Fruit fly (Drosophila melanogaster) whole organism, embryonic: ENCODE results near the gene spirit.

Experiments used
- Aef1 ChIP-seq: fragments of 200-800 bp; sonication (Bioruptor generic); IDR thresholded peaks from 3 replicates; pipeline ENCODE4 v1.3.6; 2022; ENCODE audit warnings: missing biosample characterization, missing genetic modification characterization
- CG10274 ChIP-seq: fragments of 200-800 bp; sonication (Bioruptor generic); optimal IDR thresholded peaks from 3 replicates; lab custom pipeline; 2017; ENCODE audit warnings: missing biosample characterization, mild to moderate bottlenecking, missing genetic modification characterization
- CG11093 ChIP-seq: fragments of 200-800 bp; sonication (Bioruptor generic); IDR thresholded peaks from 3 replicates; pipeline ENCODE4 v1.3.6; 2022; ENCODE audit warnings: missing biosample characterization, missing genetic modification characterization
- CG12104 ChIP-seq: fragments of 200-800 bp; sonication (Bioruptor generic); optimal IDR thresholded peaks from 3 replicates; lab custom pipeline; 2016; ENCODE audit warnings: missing biosample characterization, missing genetic modification characterization
- CG12942 ChIP-seq: fragments of 200-800 bp; sonication (Bioruptor generic); optimal IDR thresholded peaks from 3 replicates; lab custom pipeline; 2016; ENCODE audit warnings: missing biosample characterization, missing genetic modification characterization
- CG13775 ChIP-seq: fragments of 200-800 bp; sonication (Bioruptor generic); optimal IDR thresholded peaks from 3 replicates; lab custom pipeline; 2017; ENCODE audit warnings: missing biosample characterization, mild to moderate bottlenecking, missing genetic modification characterization
- CG14710 ChIP-seq: fragments of 200-800 bp; sonication (Bioruptor generic); optimal IDR thresholded peaks from 3 replicates; lab custom pipeline; 2019; ENCODE audit warnings: missing biosample characterization, mild to moderate bottlenecking, missing genetic modification characterization, moderate library complexity
- CG15514 ChIP-seq: fragments of 200-800 bp; sonication (Bioruptor generic); optimal IDR thresholded peaks from 3 replicates; lab custom pipeline; 2017; ENCODE audit warnings: missing biosample characterization, missing genetic modification characterization, mild to moderate bottlenecking, moderate library complexity, missing genetic modification reagents
- CG18011 ChIP-seq: fragments of 200-800 bp; sonication (Bioruptor generic); optimal IDR thresholded peaks from 2 replicates; lab custom pipeline; 2017; ENCODE audit warnings: missing biosample characterization, missing genetic modification characterization, mild to moderate bottlenecking, moderate library complexity, missing genotype
- CG3838 ChIP-seq: fragments of 200-800 bp; sonication (Bioruptor generic); optimal IDR thresholded peaks from 3 replicates; lab custom pipeline; 2016; ENCODE audit warnings: missing biosample characterization, missing genetic modification characterization
- CG4360 ChIP-seq: fragments of 200-800 bp; sonication (Bioruptor generic); IDR thresholded peaks from 2 replicates; pipeline ENCODE4 v1.3.6; 2022; ENCODE audit warnings: missing biosample characterization, missing genetic modification characterization
- CG43689 ChIP-seq: fragments of 200-800 bp; sonication (Bioruptor generic); IDR thresholded peaks from 2 replicates; pipeline ENCODE4 v1.3.6; 2022; ENCODE audit warnings: missing biosample characterization, missing genetic modification characterization
- CG4730 ChIP-seq: fragments of 200-800 bp; sonication (Bioruptor generic); IDR thresholded peaks from 2 replicates; pipeline ENCODE4 v1.3.6; 2022; ENCODE audit warnings: missing biosample characterization, missing genetic modification characterization
- CG8478 ChIP-seq: fragments of >200 bp; optimal IDR thresholded peaks from 2 replicates; lab custom pipeline; 2018
- Doc2 ChIP-seq: fragments of 200-800 bp; sonication (Bioruptor generic); IDR thresholded peaks from 2 replicates; pipeline ENCODE4 v1.3.6; 2022; ENCODE audit warnings: missing biosample characterization, missing genetic modification characterization
- Dp ChIP-seq: fragments of 200-800 bp; sonication (Bioruptor generic); optimal IDR thresholded peaks from 2 replicates; lab custom pipeline; 2018; ENCODE audit warnings: missing biosample characterization, mild to moderate bottlenecking, missing genetic modification characterization, moderate library complexity
- HHEX ChIP-seq: fragments of 200-800 bp; sonication (Bioruptor generic); optimal IDR thresholded peaks from 3 replicates; lab custom pipeline; 2017; ENCODE audit warnings: missing biosample characterization, mild to moderate bottlenecking, missing genetic modification characterization, missing genetic modification reagents
- HLH3B ChIP-seq: fragments of 200-800 bp; sonication (Bioruptor generic); IDR thresholded peaks from 2 replicates; pipeline ENCODE4 v1.3.6; 2022; ENCODE audit warnings: missing biosample characterization, missing genetic modification characterization
- Hmx ChIP-seq: fragments of 200-800 bp; sonication (Bioruptor generic); optimal IDR thresholded peaks from 2 replicates; lab custom pipeline; 2016; ENCODE audit warnings: missing biosample characterization, missing genetic modification characterization
- Meics ChIP-seq: fragments of 200-800 bp; sonication (Bioruptor generic); optimal IDR thresholded peaks from 2 replicates; lab custom pipeline; 2017; ENCODE audit warnings: missing biosample characterization, mild to moderate bottlenecking, missing genetic modification characterization
- Mes4 ChIP-seq: fragments of 200-800 bp; sonication (Bioruptor generic); optimal IDR thresholded peaks from 2 replicates; lab custom pipeline; 2016; ENCODE audit warnings: missing biosample characterization, missing genetic modification characterization
- Myb ChIP-seq: fragments of 200-800 bp; sonication (Bioruptor generic); optimal IDR thresholded peaks from 2 replicates; lab custom pipeline; 2016; ENCODE audit warnings: missing biosample characterization, missing genetic modification characterization
- Sin3A ChIP-seq: fragments of >200 bp; optimal IDR thresholded peaks from 2 replicates; lab custom pipeline; 2018
- Sox102F ChIP-seq: fragments of 200-800 bp; sonication (Bioruptor generic); optimal IDR thresholded peaks from 2 replicates; lab custom pipeline; 2018; ENCODE audit warnings: missing biosample characterization, mild to moderate bottlenecking, missing genetic modification characterization, moderate library complexity
- Spps ChIP-seq: fragments of 200-800 bp; sonication (Bioruptor generic); optimal IDR thresholded peaks from 2 replicates; lab custom pipeline; 2018; ENCODE audit warnings: missing biosample characterization, mild to moderate bottlenecking, missing genetic modification characterization
- Sry-δ ChIP-seq: fragments of 200-800 bp; sonication (Bioruptor generic); optimal IDR thresholded peaks from 2 replicates; lab custom pipeline; 2016; ENCODE audit warnings: missing biosample characterization, missing genetic modification characterization
- Usf ChIP-seq: fragments of 200-800 bp; sonication (Bioruptor generic); optimal IDR thresholded peaks from 2 replicates; lab custom pipeline; 2017; ENCODE audit warnings: missing genotype, missing biosample characterization, missing genetic modification characterization
- ap ChIP-seq: fragments of 200-800 bp; sonication (Bioruptor generic); IDR thresholded peaks from 2 replicates; pipeline ENCODE4 v1.3.6; 2022; ENCODE audit warnings: missing biosample characterization, missing genetic modification characterization
- bbx ChIP-seq: fragments of 200-800 bp; sonication (Bioruptor generic); IDR thresholded peaks from 2 replicates; pipeline ENCODE4 v1.3.6; 2022; ENCODE audit warnings: missing biosample characterization, missing genetic modification characterization; ENCODE audit not compliant: partially characterized antibody
- cad ChIP-seq: fragments of >200 bp; optimal IDR thresholded peaks from 2 replicates; lab custom pipeline; 2017; ENCODE audit warnings: missing biosample characterization, missing genetic modification characterization
- caup ChIP-seq: fragments of 200-800 bp; sonication (Bioruptor generic); optimal IDR thresholded peaks from 3 replicates; lab custom pipeline; 2017; ENCODE audit warnings: missing biosample characterization, mild to moderate bottlenecking, missing genetic modification characterization, moderate library complexity; ENCODE audit not compliant: severe bottlenecking
- chinmo ChIP-seq: fragments of 200-800 bp; sonication (Bioruptor generic); IDR thresholded peaks from 4 replicates; pipeline ENCODE4 v1.3.6; 2022; ENCODE audit warnings: missing biosample characterization, missing genetic modification characterization; ENCODE audit not compliant: partially characterized antibody
- da ChIP-seq: fragments of 200-800 bp; sonication (Bioruptor generic); optimal IDR thresholded peaks from 2 replicates; lab custom pipeline; 2016; ENCODE audit warnings: missing biosample characterization, missing genetic modification characterization
- disco-r ChIP-seq: fragments of 200-800 bp; sonication (Bioruptor generic); optimal IDR thresholded peaks from 2 replicates; lab custom pipeline; 2016; ENCODE audit warnings: missing biosample characterization, missing genetic modification characterization
- eve ChIP-seq, 2 experiments: fragments of >200 bp; optimal IDR thresholded peaks; 2 replicates each; lab custom pipeline; 2017; ENCODE audit warnings: missing biosample characterization in 2 of 2, missing genetic modification characterization in 2 of 2
- eyg ChIP-seq: fragments of 200-800 bp; sonication (Bioruptor generic); optimal IDR thresholded peaks from 3 replicates; lab custom pipeline; 2016; ENCODE audit warnings: missing biosample characterization, missing genetic modification characterization
- gem ChIP-seq: fragments of 200-800 bp; sonication (Bioruptor generic); optimal IDR thresholded peaks from 2 replicates; lab custom pipeline; 2019; ENCODE audit warnings: missing biosample characterization, mild to moderate bottlenecking, missing genetic modification characterization, moderate library complexity
- h ChIP-seq: fragments of >200 bp; optimal IDR thresholded peaks from 2 replicates; lab custom pipeline; 2017
- jigr1 ChIP-seq: fragments of 200-800 bp; sonication (Bioruptor generic); IDR thresholded peaks from 3 replicates; pipeline ENCODE4 v1.3.6; 2022; ENCODE audit warnings: missing biosample characterization, missing genetic modification characterization
- kah ChIP-seq: fragments of 200-800 bp; sonication (Bioruptor generic); optimal IDR thresholded peaks from 2 replicates; lab custom pipeline; 2018; ENCODE audit warnings: missing biosample characterization, mild to moderate bottlenecking, missing genetic modification characterization
- ken ChIP-seq: fragments of 200-800 bp; sonication (Bioruptor generic); IDR thresholded peaks from 3 replicates; pipeline ENCODE4 v1.3.6; 2022; ENCODE audit warnings: missing biosample characterization, missing genetic modification characterization
- maf-S ChIP-seq: fragments of 200-800 bp; sonication (Bioruptor generic); optimal IDR thresholded peaks from 2 replicates; lab custom pipeline; 2016; ENCODE audit warnings: missing biosample characterization, missing genetic modification characterization
- pan ChIP-seq, 4 experiments: fragments of >200 bp in 3 of 4; fragments of 200-800 bp in 1 of 4; sonication (Bioruptor generic) in 1 of 4; optimal IDR thresholded peaks in 3 of 4; IDR thresholded peaks in 1 of 4; 2 replicates each; pipeline versions ENCODE4 v1.3.6 to Lab custom; 2017 to 2022; ENCODE audit warnings: missing biosample characterization in 2 of 4, missing genetic modification characterization in 2 of 4, mixed read lengths in 1 of 4
- phol ChIP-seq: fragments of 200-800 bp; sonication (Bioruptor generic); optimal IDR thresholded peaks from 3 replicates; lab custom pipeline; 2018; ENCODE audit warnings: missing biosample characterization, mild to moderate bottlenecking, missing genetic modification characterization, moderate library complexity
- rib ChIP-seq: fragments of 200-800 bp; sonication (Bioruptor generic); IDR thresholded peaks from 2 replicates; pipeline ENCODE4 v1.3.6; 2022; ENCODE audit warnings: missing biosample characterization, missing genetic modification characterization
- schlank ChIP-seq: fragments of 200-800 bp; sonication (Bioruptor generic); optimal IDR thresholded peaks from 2 replicates; lab custom pipeline; 2018; ENCODE audit warnings: missing biosample characterization, mild to moderate bottlenecking, missing genetic modification characterization
- so ChIP-seq: fragments of 200-800 bp; sonication (Bioruptor generic); IDR thresholded peaks from 3 replicates; pipeline ENCODE4 v1.3.6; 2022; ENCODE audit warnings: missing biosample characterization, missing genetic modification characterization
- tin ChIP-seq: fragments of 200-800 bp; sonication (Bioruptor generic); optimal IDR thresholded peaks from 3 replicates; lab custom pipeline; 2016; ENCODE audit warnings: missing biosample characterization, missing genetic modification characterization
- tll ChIP-seq, 2 experiments: fragments of 200-800 bp in 1 of 2; fragments of >200 bp in 1 of 2; sonication (Bioruptor generic) in 1 of 2; optimal IDR thresholded peaks; 2 replicates each; lab custom pipeline; 2017 to 2019; ENCODE audit warnings: missing biosample characterization in 2 of 2, missing genetic modification characterization in 2 of 2, mild to moderate bottlenecking in 1 of 2, moderate library complexity in 1 of 2
- ttk ChIP-seq: fragments of 200-800 bp; sonication (Bioruptor generic); IDR thresholded peaks from 2 replicates; pipeline ENCODE4 v2.1.2; 2022; ENCODE audit warnings: missing biosample characterization, missing genetic modification characterization
- twi ChIP-seq: fragments of 200-800 bp; optimal IDR thresholded peaks from 2 replicates; lab custom pipeline; 2019; ENCODE audit warnings: missing biosample characterization, mild to moderate bottlenecking, missing genetic modification characterization, moderate library complexity
- unpg ChIP-seq: fragments of 200-800 bp; sonication (Bioruptor generic); optimal IDR thresholded peaks from 3 replicates; lab custom pipeline; 2018; ENCODE audit warnings: missing biosample characterization, mild to moderate bottlenecking, missing genetic modification characterization, moderate library complexity
- wor ChIP-seq: fragments of 200-800 bp; sonication (Bioruptor generic); IDR thresholded peaks from 2 replicates; pipeline ENCODE4 v1.3.6; 2022; ENCODE audit warnings: missing biosample characterization, missing genetic modification characterization

spirit gene

dm6 chrX:8606206-8606605, 32.8 kb upstream of the spirit start, which contains the start of gene Caf1-180 (continued):
- no peak for TF ChIP-seq pan (optimal IDR thresholded peaks at IDR 0.05; lab: Kevin White, UChicago)
- no peak for TF ChIP-seq pan (GFP tag; optimal IDR thresholded peaks at IDR 0.05 in 1 of 2, IDR thresholded peaks at IDR 0.05 in 1 of 2)
- no peak for TF ChIP-seq rib (GFP tag; lab: Robert Waterston, UW)
- no peak for TF ChIP-seq cad (GFP tag; lab: Kevin White, UChicago)
- TF ChIP-seq kah (GFP tag; lab: Kevin White, UChicago): no peak
- no peak for TF ChIP-seq disco-r (GFP tag; lab: Kevin White, UChicago)
- TF ChIP-seq HHEX (GFP tag; lab: Kevin White, UChicago): no peak
- peak; percentile 68 for TF ChIP-seq Myb (GFP tag; lab: Kevin White, UChicago)
- no peak for TF ChIP-seq Spps (tag; lab: Kevin White, UChicago)
- peak; percentile 58 for TF ChIP-seq Sin3A (lab: Kevin White, UChicago)
- TF ChIP-seq CG4730 (GFP tag; lab: Robert Waterston, UW): no peak
- TF ChIP-seq Doc2: no peak
- TF ChIP-seq CG8478: no peak
- no peak for TF ChIP-seq jigr1 (GFP tag; lab: Robert Waterston, UW)
- TF ChIP-seq twi: no peak
- TF ChIP-seq phol (tag; lab: Kevin White, UChicago): peak; percentile 43
- peak; percentile 60 for TF ChIP-seq CG14710 (tag; lab: Kevin White, UChicago)
- TF ChIP-seq CG15514 (GFP tag; lab: Kevin White, UChicago): peak; percentile 58
- no peak for TF ChIP-seq CG13775 (GFP tag; lab: Kevin White, UChicago)
- no peak for TF ChIP-seq schlank (tag; lab: Kevin White, UChicago)
- TF ChIP-seq CG12104 (GFP tag; lab: Kevin White, UChicago): no peak
- no peak for TF ChIP-seq maf-S (GFP tag; lab: Kevin White, UChicago)
- TF ChIP-seq unpg (GFP tag; lab: Kevin White, UChicago): no peak
- no peak for TF ChIP-seq wor (GFP tag; lab: Robert Waterston, UW)
- no peak for TF ChIP-seq da (GFP tag; lab: Kevin White, UChicago)
- TF ChIP-seq ap: no peak
- TF ChIP-seq CG12942 (GFP tag; lab: Kevin White, UChicago): peak; percentile 20
- TF ChIP-seq CG3838: no peak
- TF ChIP-seq h (lab: Kevin White, UChicago): no peak
- TF ChIP-seq ttk (GFP tag; lab: Robert Waterston, UW): no peak
- TF ChIP-seq Hmx (GFP tag; lab: Kevin White, UChicago): no peak
- TF ChIP-seq tll (GFP tag; optimal IDR thresholded peaks at IDR 0.05; lab: Kevin White, UChicago): no peak
- no peak for TF ChIP-seq chinmo (GFP tag; lab: Robert Waterston, UW)
- no peak for TF ChIP-seq CG11093
- TF ChIP-seq gem: no peak
- TF ChIP-seq Sry-δ (GFP tag; lab: Kevin White, UChicago): peak; percentile 96
- TF ChIP-seq so: no peak
- TF ChIP-seq Meics (GFP tag; lab: Kevin White, UChicago): no peak
- TF ChIP-seq ken: no peak
- no peak for TF ChIP-seq CG43689 (GFP tag; lab: Robert Waterston, UW)
- no peak for TF ChIP-seq tin
- TF ChIP-seq CG10274 (GFP tag; lab: Kevin White, UChicago): no peak
- no peak for TF ChIP-seq eyg (GFP tag; lab: Kevin White, UChicago)
- no peak for TF ChIP-seq Sox102F (GFP tag; lab: Kevin White, UChicago)
- TF ChIP-seq eve (GFP tag; optimal IDR thresholded peaks at IDR 0.05; lab: Kevin White, UChicago): no peak
- no peak for TF ChIP-seq CG4360
- TF ChIP-seq Aef1 (GFP tag; lab: Robert Waterston, UW): no peak
- no peak for TF ChIP-seq HLH3B
- no peak for TF ChIP-seq caup (GFP tag; lab: Kevin White, UChicago)
- peak; percentile 79 for TF ChIP-seq bbx
- TF ChIP-seq Mes4 (GFP tag; lab: Kevin White, UChicago): no peak
- TF ChIP-seq Dp: peak; percentile 83
- TF ChIP-seq CG18011: no peak
- TF ChIP-seq Usf (GFP tag; lab: Kevin White, UChicago): no peak
